Fruit fly (Drosophila melanogaster) whole organism, adult: ENCODE measurements around the gene wupA.

Experiments
- CG33017 ChIP-seq: fragments of 200-800 bp; sonication (Bioruptor generic); optimal IDR thresholded peaks from 2 replicates; lab custom pipeline; 2018; ENCODE audit warnings: missing biosample characterization, mild to moderate bottlenecking, missing genetic modification characterization, moderate library complexity
- bab1 ChIP-seq: fragments of 200-800 bp; sonication (Bioruptor generic); optimal IDR thresholded peaks from 3 replicates; lab custom pipeline; 2019; ENCODE audit warnings: missing biosample characterization, mild to moderate bottlenecking, missing genetic modification characterization, moderate library complexity
- cic ChIP-seq: fragments of 200-800 bp; sonication (Bioruptor generic); optimal IDR thresholded peaks from 2 replicates; lab custom pipeline; 2017; ENCODE audit warnings: missing biosample characterization, mild to moderate bottlenecking, missing genetic modification characterization, moderate library complexity
- ovo ChIP-seq: fragments of 200-800 bp; sonication (Bioruptor generic); optimal IDR thresholded peaks from 2 replicates; lab custom pipeline; 2016; ENCODE audit warnings: missing biosample characterization, missing genetic modification characterization
- tj ChIP-seq: fragments of 200-800 bp; sonication (Bioruptor generic); optimal IDR thresholded peaks from 3 replicates; lab custom pipeline; 2017; ENCODE audit warnings: missing biosample characterization, mild to moderate bottlenecking, missing genetic modification characterization, moderate library complexity

- TF ChIP-seq ovo (GFP tag; lab: Kevin White, UChicago) (no peak), CG33017 (tag; lab: Kevin White, UChicago) (no peak), tj (GFP tag; lab: Kevin White, UChicago) (no peak), bab1 (GFP tag; lab: Kevin White, UChicago) (no peak), cic (no peak)
Measured at dm6 chrX:18064183-18064582, 52.5 kb downstream of the wupA start, which contains the start of gene Dhc16F.
